Fruit fly (Drosophila melanogaster) whole organism, embryonic: ENCODE results near the gene lbl.

ENCODE experiments used
- Bdp1 ChIP-seq: fragments of 200-800 bp; sonication (Bioruptor generic); optimal IDR thresholded peaks from 3 replicates; lab custom pipeline; 2016; ENCODE audit warnings: missing biosample characterization, missing genetic modification characterization
- CG10959 ChIP-seq: fragments of 200-800 bp; sonication (Bioruptor generic); IDR thresholded peaks from 2 replicates; pipeline ENCODE4 v1.3.6; 2022; ENCODE audit warnings: missing biosample characterization, missing genetic modification characterization
- CG11085 ChIP-seq: fragments of 200-800 bp; sonication (Bioruptor generic); IDR thresholded peaks from 2 replicates; pipeline ENCODE4 v1.3.6; 2022; ENCODE audit warnings: missing biosample characterization, missing genetic modification characterization
- CG11456 ChIP-seq: fragments of 200-800 bp; sonication (Bioruptor generic); IDR thresholded peaks from 3 replicates; pipeline ENCODE4 v1.3.6; 2022; ENCODE audit warnings: missing biosample characterization, missing genetic modification characterization
- CG11560 ChIP-seq: fragments of 200-800 bp; sonication (Bioruptor generic); IDR thresholded peaks from 3 replicates; pipeline ENCODE4 v1.3.6; 2022; ENCODE audit warnings: missing biosample characterization, missing genetic modification characterization
- CG11696 ChIP-seq: fragments of 200-800 bp; sonication (Bioruptor generic); IDR thresholded peaks from 2 replicates; pipeline ENCODE4 v1.3.6; 2022; ENCODE audit warnings: missing biosample characterization, missing genetic modification characterization
- CG13287 ChIP-seq: fragments of 200-800 bp; sonication (Bioruptor generic); IDR thresholded peaks from 2 replicates; pipeline ENCODE4 v1.3.6; 2022; ENCODE audit warnings: missing biosample characterization, missing genetic modification characterization; ENCODE audit not compliant: partially characterized antibody
- CG15601 ChIP-seq: fragments of 200-800 bp; sonication (Bioruptor generic); optimal IDR thresholded peaks from 3 replicates; lab custom pipeline; 2019; ENCODE audit warnings: missing biosample characterization, mild to moderate bottlenecking, missing genetic modification characterization, moderate library complexity
- CG16813 ChIP-seq: fragments of 200-800 bp; sonication (Bioruptor generic); IDR thresholded peaks from 3 replicates; pipeline ENCODE4 v1.3.6; 2022; ENCODE audit warnings: missing biosample characterization, missing genetic modification characterization; ENCODE audit not compliant: partially characterized antibody
- CG18011 ChIP-seq: fragments of 200-800 bp; sonication (Bioruptor generic); optimal IDR thresholded peaks from 2 replicates; lab custom pipeline; 2017; ENCODE audit warnings: missing biosample characterization, missing genetic modification characterization, mild to moderate bottlenecking, moderate library complexity, missing genotype
- CG2202 ChIP-seq: fragments of 200-800 bp; sonication (Bioruptor generic); optimal IDR thresholded peaks from 2 replicates; lab custom pipeline; 2018; ENCODE audit warnings: missing biosample characterization, mild to moderate bottlenecking, missing genetic modification characterization
- CG32532 ChIP-seq: fragments of 200-800 bp; sonication (Bioruptor generic); IDR thresholded peaks from 2 replicates; pipeline ENCODE4 v1.3.6; 2022; ENCODE audit warnings: missing biosample characterization, missing genetic modification characterization
- CG32767 ChIP-seq: fragments of 200-800 bp; sonication (Bioruptor generic); IDR thresholded peaks from 2 replicates; pipeline ENCODE4 v1.3.6; 2022; ENCODE audit warnings: missing biosample characterization, missing genetic modification characterization
- CG3281 ChIP-seq: fragments of 200-800 bp; sonication (Bioruptor generic); optimal IDR thresholded peaks from 3 replicates; lab custom pipeline; 2017; ENCODE audit warnings: missing biosample characterization, mild to moderate bottlenecking, missing genetic modification characterization
- CG34224 ChIP-seq: fragments of 200-800 bp; sonication (Bioruptor generic); IDR thresholded peaks from 3 replicates; pipeline ENCODE4 v1.3.6; 2022; ENCODE audit warnings: missing biosample characterization, missing genetic modification characterization; ENCODE audit not compliant: partially characterized antibody
- CG3847 ChIP-seq: fragments of 200-800 bp; sonication (Bioruptor generic); IDR thresholded peaks from 2 replicates; pipeline ENCODE4 v1.3.6; 2022; ENCODE audit warnings: missing biosample characterization, missing genetic modification characterization
- CG4328 ChIP-seq: fragments of 200-800 bp; sonication (Bioruptor generic); optimal IDR thresholded peaks from 3 replicates; lab custom pipeline; 2017; ENCODE audit warnings: missing biosample characterization, missing genetic modification reagents, missing genetic modification characterization
- CG4730 ChIP-seq: fragments of 200-800 bp; sonication (Bioruptor generic); IDR thresholded peaks from 2 replicates; pipeline ENCODE4 v1.3.6; 2022; ENCODE audit warnings: missing biosample characterization, missing genetic modification characterization
- CG5180 ChIP-seq: fragments of 200-800 bp; sonication (Bioruptor generic); optimal IDR thresholded peaks from 3 replicates; lab custom pipeline; 2017; ENCODE audit warnings: missing biosample characterization, missing genetic modification characterization, mild to moderate bottlenecking, moderate library complexity, missing genetic modification reagents
- CG5245 ChIP-seq: fragments of 200-800 bp; sonication (Bioruptor generic); optimal IDR thresholded peaks from 3 replicates; lab custom pipeline; 2016; ENCODE audit warnings: missing biosample characterization, missing genetic modification characterization
- CG6791 ChIP-seq: fragments of 200-800 bp; sonication (Bioruptor generic); IDR thresholded peaks from 3 replicates; pipeline ENCODE4 v1.3.6; 2022; ENCODE audit warnings: missing biosample characterization, missing genetic modification characterization; ENCODE audit not compliant: partially characterized antibody
- CG7357 ChIP-seq: fragments of 200-800 bp; sonication (Bioruptor generic); IDR thresholded peaks from 3 replicates; pipeline ENCODE4 v1.3.6; 2022; ENCODE audit warnings: missing biosample characterization, missing genetic modification characterization
- CG8359 ChIP-seq: fragments of 200-800 bp; sonication (Bioruptor generic); optimal IDR thresholded peaks from 2 replicates; lab custom pipeline; 2017; ENCODE audit warnings: missing biosample characterization, mild to moderate bottlenecking, missing genetic modification characterization, borderline replicate concordance
- CG9932 ChIP-seq: fragments of 200-800 bp; sonication (Bioruptor generic); IDR thresholded peaks from 2 replicates; pipeline ENCODE4 v1.3.6; 2022; ENCODE audit warnings: missing biosample characterization, missing genetic modification characterization
- Chrac-16 ChIP-seq: fragments of 200-800 bp; sonication (Bioruptor generic); optimal IDR thresholded peaks from 3 replicates; lab custom pipeline; 2016; ENCODE audit warnings: missing biosample characterization, missing genetic modification characterization
- D19B ChIP-seq: fragments of 200-800 bp; sonication (Bioruptor generic); optimal IDR thresholded peaks from 2 replicates; lab custom pipeline; 2017; ENCODE audit warnings: missing biosample characterization, mild to moderate bottlenecking, missing genetic modification characterization
- Doc2 ChIP-seq: fragments of 200-800 bp; sonication (Bioruptor generic); IDR thresholded peaks from 2 replicates; pipeline ENCODE4 v1.3.6; 2022; ENCODE audit warnings: missing biosample characterization, missing genetic modification characterization
- Drgx ChIP-seq: fragments of 200-800 bp; sonication (Bioruptor generic); IDR thresholded peaks from 2 replicates; pipeline ENCODE4 v1.3.6; 2022; ENCODE audit warnings: missing biosample characterization, missing genetic modification characterization
- HLH3B ChIP-seq: fragments of 200-800 bp; sonication (Bioruptor generic); IDR thresholded peaks from 2 replicates; pipeline ENCODE4 v1.3.6; 2022; ENCODE audit warnings: missing biosample characterization, missing genetic modification characterization
- HLHmδ ChIP-seq: fragments of 200-800 bp; sonication (Bioruptor generic); optimal IDR thresholded peaks from 2 replicates; lab custom pipeline; 2018; ENCODE audit warnings: missing biosample characterization, mild to moderate bottlenecking, missing genetic modification characterization, moderate library complexity
- NC2α ChIP-seq: fragments of 200-800 bp; sonication (Bioruptor generic); optimal IDR thresholded peaks from 2 replicates; lab custom pipeline; 2016; ENCODE audit warnings: missing biosample characterization, missing genetic modification characterization
- Nf-YC ChIP-seq: fragments of 200-800 bp; optimal IDR thresholded peaks from 3 replicates; lab custom pipeline; 2019; ENCODE audit warnings: missing biosample characterization, mild to moderate bottlenecking, missing genetic modification characterization, moderate library complexity
- PHDP ChIP-seq: fragments of 200-800 bp; sonication (Bioruptor generic); optimal IDR thresholded peaks from 3 replicates; lab custom pipeline; 2018; ENCODE audit warnings: missing biosample characterization, mild to moderate bottlenecking, missing genetic modification characterization, moderate library complexity
- Pdp1 ChIP-seq, 2 experiments: fragments of 200-800 bp; sonication (Bioruptor generic); optimal IDR thresholded peaks; 3 replicates each; lab custom pipeline; 2016; ENCODE audit warnings: missing biosample characterization in 2 of 2, missing genetic modification characterization in 2 of 2, mild to moderate bottlenecking in 1 of 2, moderate library complexity in 1 of 2
- Ravus ChIP-seq: fragments of 200-800 bp; sonication (Bioruptor generic); IDR thresholded peaks from 2 replicates; pipeline ENCODE4 v1.3.6; 2022; ENCODE audit warnings: missing biosample characterization, missing genetic modification characterization
- Xbp1 ChIP-seq: fragments of 200-800 bp; sonication (Bioruptor generic); optimal IDR thresholded peaks from 3 replicates; lab custom pipeline; 2016; ENCODE audit warnings: missing biosample characterization, mild to moderate bottlenecking, missing genetic modification characterization
- Xrp1 ChIP-seq: fragments of 200-800 bp; sonication (Bioruptor generic); IDR thresholded peaks from 2 replicates; pipeline ENCODE4 v1.3.6; 2022; ENCODE audit warnings: missing biosample characterization, missing genetic modification characterization
- chinmo ChIP-seq: fragments of 200-800 bp; sonication (Bioruptor generic); IDR thresholded peaks from 4 replicates; pipeline ENCODE4 v1.3.6; 2022; ENCODE audit warnings: missing biosample characterization, missing genetic modification characterization; ENCODE audit not compliant: partially characterized antibody
- corto ChIP-seq: fragments of 200-800 bp; sonication (Bioruptor generic); optimal IDR thresholded peaks from 2 replicates; lab custom pipeline; 2016; ENCODE audit warnings: missing biosample characterization, mild to moderate bottlenecking, missing genetic modification characterization, moderate library complexity
- cwo ChIP-seq: fragments of 200-800 bp; sonication (Bioruptor generic); optimal IDR thresholded peaks from 3 replicates; lab custom pipeline; 2017; ENCODE audit warnings: missing biosample characterization, missing genetic modification characterization, mild to moderate bottlenecking, moderate library complexity, missing genetic modification reagents
- danr ChIP-seq: fragments of 200-800 bp; sonication (Bioruptor generic); IDR thresholded peaks from 2 replicates; pipeline ENCODE4 v1.3.6; 2022; ENCODE audit warnings: missing biosample characterization, missing genetic modification characterization
- dpn ChIP-seq, 2 experiments: fragments of 200-800 bp; sonication (Bioruptor generic); optimal IDR thresholded peaks; 3 replicates each; lab custom pipeline; 2016; ENCODE audit warnings: missing biosample characterization in 2 of 2, missing genetic modification characterization in 2 of 2
- ems ChIP-seq: fragments of 200-800 bp; sonication (Bioruptor generic); optimal IDR thresholded peaks from 3 replicates; lab custom pipeline; 2016; ENCODE audit warnings: missing biosample characterization, missing genetic modification characterization
- gro ChIP-seq: fragments of 200-800 bp; sonication (Bioruptor generic); optimal IDR thresholded peaks from 2 replicates; lab custom pipeline; 2016; ENCODE audit warnings: missing biosample characterization, missing genetic modification characterization
- gsb ChIP-seq: fragments of 200-800 bp; sonication (Bioruptor generic); IDR thresholded peaks from 2 replicates; pipeline ENCODE4 v1.3.6; 2022; ENCODE audit warnings: missing biosample characterization, missing genetic modification characterization
- gt ChIP-seq: fragments of 200-800 bp; sonication (Bioruptor generic); IDR thresholded peaks from 2 replicates; pipeline ENCODE4 v1.3.6; 2022; ENCODE audit warnings: missing biosample characterization, missing genetic modification characterization
- her ChIP-seq: fragments of 200-800 bp; sonication (Bioruptor generic); optimal IDR thresholded peaks from 2 replicates; lab custom pipeline; 2016; ENCODE audit warnings: missing biosample characterization, missing genetic modification characterization
- lbe ChIP-seq: fragments of 200-800 bp; sonication (Bioruptor generic); optimal IDR thresholded peaks from 2 replicates; lab custom pipeline; 2016; ENCODE audit warnings: missing biosample characterization, mild to moderate bottlenecking, missing genetic modification characterization
- mld ChIP-seq: fragments of 200-800 bp; sonication (Bioruptor generic); IDR thresholded peaks from 3 replicates; pipeline ENCODE4 v1.3.6; 2022; ENCODE audit warnings: missing biosample characterization, missing genetic modification characterization; ENCODE audit not compliant: partially characterized antibody
- pfk ChIP-seq: fragments of 200-800 bp; sonication (Bioruptor generic); optimal IDR thresholded peaks from 2 replicates; lab custom pipeline; 2018; ENCODE audit warnings: missing biosample characterization, mild to moderate bottlenecking, missing genetic modification characterization, moderate library complexity
- pnt ChIP-seq: fragments of 200-800 bp; sonication (Bioruptor generic); optimal IDR thresholded peaks from 3 replicates; lab custom pipeline; 2016; ENCODE audit warnings: missing biosample characterization, missing genetic modification characterization

Gene lbl

DNA sequence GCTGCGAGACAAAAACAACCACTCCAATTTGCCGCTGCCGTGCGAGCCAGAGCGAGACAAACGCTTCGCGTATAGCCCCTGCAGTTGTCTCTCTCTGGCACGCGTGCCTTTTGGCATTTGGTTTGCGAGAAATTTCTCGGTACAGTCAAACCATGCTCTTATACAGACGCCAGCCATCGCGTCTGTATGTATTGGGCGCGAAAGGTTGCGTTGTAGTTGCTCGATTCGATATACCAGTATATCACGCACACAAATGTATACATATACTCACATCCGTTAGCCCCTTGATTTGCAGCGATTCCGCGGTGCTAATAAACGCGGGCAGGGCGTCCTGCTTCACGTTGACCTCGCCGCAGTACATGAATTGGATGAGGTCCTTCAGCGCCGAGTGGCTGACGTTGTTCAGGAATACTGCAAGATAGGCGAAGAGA, 57.6 kb downstream of the lbl start (continued):
- TF ChIP-seq Nf-YC (tag; lab: Kevin White, UChicago): peak; percentile 90
- TF ChIP-seq pnt (GFP tag; lab: Kevin White, UChicago): no peak
- peak; percentile 49 for TF ChIP-seq CG3281
- TF ChIP-seq Pdp1 (GFP tag; optimal IDR thresholded peaks at IDR 0.05; lab: Kevin White, UChicago): peak in 1 of 2 experiments; percentile 26
- TF ChIP-seq CG4328: peak; percentile 31
- TF ChIP-seq CG8359 (GFP tag; lab: Kevin White, UChicago): no peak
- no peak for TF ChIP-seq danr (GFP tag; lab: Robert Waterston, UW)
- no peak for TF ChIP-seq Chrac-16 (GFP tag; lab: Kevin White, UChicago)
- peak; percentile 66; the same call in 2 of the 3 replicates for TF ChIP-seq CG6791
- TF ChIP-seq CG15601: no peak
- TF ChIP-seq CG32532: peak; percentile 54; the same call in 1 of the 2 replicates
- peak; percentile 76 for TF ChIP-seq CG34224 (GFP tag; lab: Robert Waterston, UW)
- TF ChIP-seq NC2α (GFP tag; lab: Kevin White, UChicago): no peak
- TF ChIP-seq CG11085: no peak
- peak; percentile 87 for TF ChIP-seq CG5180
- TF ChIP-seq CG16813 (GFP tag; lab: Robert Waterston, UW): no peak; the same call in 2 of the 3 replicates
- TF ChIP-seq CG32767: peak; percentile 96
- TF ChIP-seq Drgx (GFP tag; lab: Robert Waterston, UW): peak; percentile 74
- TF ChIP-seq CG2202: no peak
- TF ChIP-seq gsb: no peak
- TF ChIP-seq CG7357 (GFP tag; lab: Robert Waterston, UW): no peak
- TF ChIP-seq Xrp1 (GFP tag; lab: Robert Waterston, UW): no peak
- no peak for TF ChIP-seq mld (GFP tag; lab: Robert Waterston, UW)
- peak; percentile 93 for TF ChIP-seq chinmo (GFP tag; lab: Robert Waterston, UW)
- TF ChIP-seq dpn (GFP tag; optimal IDR thresholded peaks at IDR 0.05; lab: Kevin White, UChicago): peak in 1 of 2 experiments; percentile 11
- peak; percentile 58 for TF ChIP-seq pfk (GFP tag; lab: Kevin White, UChicago)
- no peak for TF ChIP-seq CG9932 (GFP tag; lab: Robert Waterston, UW)
- no peak for TF ChIP-seq corto
- TF ChIP-seq cwo (GFP tag; lab: Kevin White, UChicago): no peak
- TF ChIP-seq Bdp1 (GFP tag; lab: Kevin White, UChicago): no peak
- no peak for TF ChIP-seq CG18011
- TF ChIP-seq Doc2 (GFP tag; lab: Robert Waterston, UW): no peak
- peak; percentile 46 for TF ChIP-seq gro (GFP tag; lab: Kevin White, UChicago)
- TF ChIP-seq PHDP (tag; lab: Kevin White, UChicago): no peak
- peak; percentile 16; the same call in 1 of the 2 replicates for TF ChIP-seq CG3847 (GFP tag; lab: Robert Waterston, UW)
- TF ChIP-seq Xbp1 (GFP tag; lab: Kevin White, UChicago): no peak
- no peak for TF ChIP-seq ems
- peak; percentile 16; the same call in 1 of the 2 replicates for TF ChIP-seq HLH3B (GFP tag; lab: Robert Waterston, UW)
- TF ChIP-seq CG5245: no peak
- TF ChIP-seq CG10959 (GFP tag; lab: Robert Waterston, UW): no peak
- no peak for TF ChIP-seq D19B (GFP tag; lab: Kevin White, UChicago)
- TF ChIP-seq CG4730 (GFP tag; lab: Robert Waterston, UW): no peak
- TF ChIP-seq lbe (GFP tag; lab: Kevin White, UChicago): peak; percentile 49
- TF ChIP-seq her: peak; percentile 27
- TF ChIP-seq CG11696: no peak
- no peak for TF ChIP-seq CG11560
- no peak for TF ChIP-seq Ravus
- TF ChIP-seq CG13287 (GFP tag; lab: Robert Waterston, UW): peak; percentile 75
- peak; percentile 65 for TF ChIP-seq HLHmδ (GFP tag; lab: Kevin White, UChicago)
- TF ChIP-seq gt (GFP tag; lab: Robert Waterston, UW): no peak
- TF ChIP-seq CG11456 (GFP tag; lab: Robert Waterston, UW): no peak
